Worm (Caenorhabditis elegans) whole organism, L2 larva: Measurements from ENCODE around the gene nas-25.

Experiments
- F13H6.1 ChIP-seq: sonication (generic microtip); optimal IDR thresholded peaks from 2 replicates; lab custom pipeline; 2016; ENCODE audit warnings: missing genetic modification characterization, missing compliant biosample characterization
- mdl-1 ChIP-seq, 2 experiments: fragments of 150-350 bp in 1 of 2; sonication (generic microtip) in 1 of 2; optimal IDR thresholded peaks; 2 replicates each; lab custom pipeline; 2017; ENCODE audit warnings: missing biosample characterization in 2 of 2, missing genetic modification characterization in 2 of 2

ce11 chrII:8794072-8794471, 31.8 kb upstream of the nas-25 start, which contains the start of gene F07H5.7:
- TF ChIP-seq F13H6.1 (tag; lab: Kevin White, UChicago), result no peak
- TF ChIP-seq mdl-1 (tag; optimal IDR thresholded peaks at IDR 0.05; lab: Kevin White, UChicago), result no peak
